Worm (Caenorhabditis elegans) whole organism, L2 larva: Measurements from ENCODE around the gene T24E12.11.

Experiments
- C34F6.9 ChIP-seq: fragments of 150-350 bp; optimal IDR thresholded peaks from 2 replicates; lab custom pipeline; 2014; ENCODE audit warnings: missing biosample characterization, missing genetic modification characterization
- F13H6.1 ChIP-seq: sonication (generic microtip); optimal IDR thresholded peaks from 2 replicates; lab custom pipeline; 2016; ENCODE audit warnings: missing genetic modification characterization, missing compliant biosample characterization
- R02D3.7 ChIP-seq: fragments of 150-350 bp; optimal IDR thresholded peaks from 2 replicates; lab custom pipeline; 2014; ENCODE audit warnings: missing biosample characterization, missing genetic modification characterization
- Y55F3AM.14 ChIP-seq: fragments of 200-800 bp; sonication (Bioruptor generic); optimal IDR thresholded peaks from 2 replicates; lab custom pipeline; 2018; ENCODE audit warnings: mild to moderate bottlenecking, missing genetic modification characterization, missing compliant biosample characterization
- ZK546.5 ChIP-seq: sonication (generic microtip); optimal IDR thresholded peaks from 2 replicates; lab custom pipeline; 2017; ENCODE audit warnings: missing biosample characterization, missing genetic modification characterization
- alr-1 ChIP-seq: fragments of 150-350 bp; optimal IDR thresholded peaks from 2 replicates; lab custom pipeline; 2014; ENCODE audit warnings: missing biosample characterization, missing genetic modification characterization
- aly-2 ChIP-seq: fragments of 150-350 bp; optimal IDR thresholded peaks from 2 replicates; lab custom pipeline; 2014; ENCODE audit warnings: missing biosample characterization, missing genetic modification characterization
- ama-1 ChIP-seq: fragments of 150-350 bp; optimal IDR thresholded peaks from 2 replicates; lab custom pipeline; 2018; ENCODE audit warnings: inconsistent platforms
- blmp-1 ChIP-seq: sonication (generic microtip); optimal IDR thresholded peaks from 2 replicates; lab custom pipeline; 2017; ENCODE audit warnings: missing genetic modification characterization, mild to moderate bottlenecking, missing compliant biosample characterization, antibody characterized with exemption, moderate library complexity; ENCODE audit not compliant: insufficient read depth
- ceh-82 ChIP-seq: fragments of 150-350 bp; optimal IDR thresholded peaks from 2 replicates; lab custom pipeline; 2014; ENCODE audit warnings: missing biosample characterization, missing genetic modification characterization
- crh-2 ChIP-seq: sonication (generic microtip); optimal IDR thresholded peaks from 2 replicates; lab custom pipeline; 2017; ENCODE audit warnings: missing biosample characterization, missing genetic modification characterization
- dmd-4 ChIP-seq: sonication (generic microtip); optimal IDR thresholded peaks from 2 replicates; lab custom pipeline; 2017; ENCODE audit warnings: missing biosample characterization, missing genetic modification characterization
- egl-27 ChIP-seq: sonication (generic microtip); optimal IDR thresholded peaks from 3 replicates; lab custom pipeline; 2017; ENCODE audit warnings: missing biosample characterization, missing genetic modification reagents, missing genetic modification characterization
- elt-1 ChIP-seq: fragments of 150-350 bp; optimal IDR thresholded peaks from 2 replicates; lab custom pipeline; 2014; ENCODE audit warnings: missing biosample characterization, missing genetic modification characterization
- elt-3 ChIP-seq: sonication (generic microtip); optimal IDR thresholded peaks from 2 replicates; lab custom pipeline; 2017; ENCODE audit warnings: missing biosample characterization, missing genetic modification characterization
- fos-1 ChIP-seq: fragments of 150-350 bp; optimal IDR thresholded peaks from 2 replicates; lab custom pipeline; 2014; ENCODE audit warnings: missing biosample characterization, missing genetic modification characterization
- gmeb-1 ChIP-seq: fragments of 150-350 bp; optimal IDR thresholded peaks from 2 replicates; lab custom pipeline; 2014; ENCODE audit warnings: missing biosample characterization, missing genetic modification characterization
- lin-11 ChIP-seq: fragments of 150-350 bp; sonication (generic microtip); optimal IDR thresholded peaks from 2 replicates; lab custom pipeline; 2014; ENCODE audit warnings: missing biosample characterization, missing genetic modification characterization, inconsistent platforms, mixed read lengths
- lin-13 ChIP-seq: fragments of 150-350 bp; optimal IDR thresholded peaks from 2 replicates; lab custom pipeline; 2014; ENCODE audit warnings: missing biosample characterization, missing genetic modification reagents, missing genetic modification characterization
- lin-39 ChIP-seq: fragments of 150-350 bp; optimal IDR thresholded peaks from 2 replicates; lab custom pipeline; 2014; ENCODE audit warnings: missing biosample characterization, missing genetic modification reagents, missing genetic modification characterization
- lsy-2 ChIP-seq, 2 experiments: fragments of 150-350 bp in 1 of 2; sonication (generic microtip) in 1 of 2; optimal IDR thresholded peaks; 2 replicates each; lab custom pipeline; 2014 to 2017; ENCODE audit warnings: missing biosample characterization in 2 of 2, missing genetic modification characterization in 2 of 2
- mab-5 ChIP-seq: fragments of 150-350 bp; optimal IDR thresholded peaks from 2 replicates; lab custom pipeline; 2014; ENCODE audit warnings: missing biosample characterization, missing genetic modification characterization
- mbf-1 ChIP-seq: sonication (generic microtip); optimal IDR thresholded peaks from 2 replicates; lab custom pipeline; 2017; ENCODE audit warnings: missing biosample characterization, missing genetic modification characterization
- mdl-1 ChIP-seq, 2 experiments: fragments of 150-350 bp in 1 of 2; sonication (generic microtip) in 1 of 2; optimal IDR thresholded peaks; 2 replicates each; lab custom pipeline; 2017; ENCODE audit warnings: missing biosample characterization in 2 of 2, missing genetic modification characterization in 2 of 2
- nhr-10 ChIP-seq: sonication (generic microtip); optimal IDR thresholded peaks from 2 replicates; lab custom pipeline; 2017; ENCODE audit warnings: missing biosample characterization, missing genetic modification characterization
- nhr-11 ChIP-seq: fragments of 150-350 bp; optimal IDR thresholded peaks from 2 replicates; lab custom pipeline; 2014; ENCODE audit warnings: missing biosample characterization, missing genetic modification characterization
- nhr-12 ChIP-seq: fragments of 150-350 bp; optimal IDR thresholded peaks from 2 replicates; lab custom pipeline; 2014; ENCODE audit warnings: missing biosample characterization, missing genetic modification characterization
- nhr-21 ChIP-seq: fragments of 150-350 bp; optimal IDR thresholded peaks from 2 replicates; lab custom pipeline; 2014; ENCODE audit warnings: missing biosample characterization, missing genetic modification characterization
- nhr-23 ChIP-seq: fragments of 150-350 bp; optimal IDR thresholded peaks from 2 replicates; lab custom pipeline; 2014; ENCODE audit warnings: missing biosample characterization, missing genetic modification reagents, missing genetic modification characterization
- nhr-237 ChIP-seq: fragments of 150-350 bp; optimal IDR thresholded peaks from 2 replicates; lab custom pipeline; 2014; ENCODE audit warnings: missing biosample characterization, missing genetic modification characterization
- nhr-25 ChIP-seq: fragments of 150-350 bp; sonication (generic microtip); optimal IDR thresholded peaks from 3 replicates; lab custom pipeline; 2014; ENCODE audit warnings: missing biosample characterization, missing genetic modification characterization
- peb-1 ChIP-seq: fragments of 150-350 bp; optimal IDR thresholded peaks from 2 replicates; lab custom pipeline; 2014; ENCODE audit warnings: missing biosample characterization, missing genetic modification characterization
- sem-4 ChIP-seq: fragments of 150-350 bp; optimal IDR thresholded peaks from 2 replicates; lab custom pipeline; 2014; ENCODE audit warnings: missing biosample characterization, missing genetic modification reagents, missing genetic modification characterization
- skn-1 ChIP-seq: sonication (generic microtip); optimal IDR thresholded peaks from 2 replicates; lab custom pipeline; 2017; ENCODE audit warnings: missing biosample characterization, missing genetic modification characterization
- sma-3 ChIP-seq: sonication (generic microtip); optimal IDR thresholded peaks from 2 replicates; lab custom pipeline; 2016; ENCODE audit warnings: missing genetic modification reagents, missing genetic modification characterization, missing compliant biosample characterization
- sma-9 ChIP-seq, 2 experiments: fragments of 150-350 bp in 1 of 2; sonication (generic microtip) in 1 of 2; optimal IDR thresholded peaks; 2 replicates each; lab custom pipeline; 2014 to 2016; ENCODE audit warnings: missing genetic modification characterization in 2 of 2, mild to moderate bottlenecking in 1 of 2, missing biosample characterization in 1 of 2, missing compliant biosample characterization in 1 of 2, missing genetic modification reagents in 1 of 2, moderate library complexity in 1 of 2
- unc-55 ChIP-seq: fragments of 150-350 bp; sonication (generic microtip); optimal IDR thresholded peaks from 3 replicates; lab custom pipeline; 2014; ENCODE audit warnings: missing biosample characterization, missing genetic modification reagents, missing genetic modification characterization
- unc-62 ChIP-seq: fragments of 150-350 bp; optimal IDR thresholded peaks from 2 replicates; lab custom pipeline; 2014; ENCODE audit warnings: missing biosample characterization, missing genetic modification reagents, missing genetic modification characterization
- zag-1 ChIP-seq: fragments of 150-350 bp; optimal IDR thresholded peaks from 2 replicates; lab custom pipeline; 2014; ENCODE audit warnings: missing biosample characterization, missing genetic modification characterization
- ztf-1 ChIP-seq: fragments of 200-800 bp; sonication (Bioruptor generic); conservative IDR thresholded peaks from 2 replicates; pipeline ENCODE4 v1.3.6; 2022; ENCODE audit warnings: missing genetic modification characterization, missing compliant biosample characterization
- ztf-11 ChIP-seq: sonication (generic microtip); optimal IDR thresholded peaks from 2 replicates; lab custom pipeline; 2017; ENCODE audit warnings: missing biosample characterization, missing genetic modification characterization
- ztf-4 ChIP-seq: fragments of 150-350 bp; optimal IDR thresholded peaks from 2 replicates; lab custom pipeline; 2014; ENCODE audit warnings: missing biosample characterization, missing genetic modification characterization

Gene T24E12.11

DNA sequence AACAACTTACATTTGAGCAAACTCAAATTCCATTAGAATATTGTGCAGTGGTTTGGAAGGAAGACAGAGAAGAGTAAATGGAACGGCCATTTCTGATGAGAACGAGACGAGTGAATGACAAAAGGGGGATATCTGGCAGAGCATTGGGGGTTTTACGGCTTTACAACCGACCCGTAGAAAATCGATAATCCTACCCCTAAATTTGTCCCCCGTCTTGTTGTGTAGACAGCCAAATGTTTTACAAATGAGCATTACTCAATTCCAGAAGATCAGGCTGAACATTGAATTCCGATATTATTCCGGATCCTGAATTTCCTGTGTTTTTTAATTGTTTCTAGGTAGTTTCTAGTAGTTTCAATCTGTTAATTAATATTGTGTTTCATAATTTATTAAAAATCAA lies 14.0 kb upstream of the T24E12.11 start, which contains the start of gene fbxb-99:
Gene fbxb-99, minus strand, starts transcription at position 101 of the 400 bp plus-strand sequence.
- TF ChIP-seq nhr-10 (tag; lab: Kevin White, UChicago) (no peak), nhr-21 (tag; lab: Kevin White, UChicago) (no peak), ZK546.5 (no peak), nhr-25 (tag; lab: Kevin White, UChicago) (no peak), C34F6.9 (tag; lab: Kevin White, UChicago) (no peak)

DNA sequence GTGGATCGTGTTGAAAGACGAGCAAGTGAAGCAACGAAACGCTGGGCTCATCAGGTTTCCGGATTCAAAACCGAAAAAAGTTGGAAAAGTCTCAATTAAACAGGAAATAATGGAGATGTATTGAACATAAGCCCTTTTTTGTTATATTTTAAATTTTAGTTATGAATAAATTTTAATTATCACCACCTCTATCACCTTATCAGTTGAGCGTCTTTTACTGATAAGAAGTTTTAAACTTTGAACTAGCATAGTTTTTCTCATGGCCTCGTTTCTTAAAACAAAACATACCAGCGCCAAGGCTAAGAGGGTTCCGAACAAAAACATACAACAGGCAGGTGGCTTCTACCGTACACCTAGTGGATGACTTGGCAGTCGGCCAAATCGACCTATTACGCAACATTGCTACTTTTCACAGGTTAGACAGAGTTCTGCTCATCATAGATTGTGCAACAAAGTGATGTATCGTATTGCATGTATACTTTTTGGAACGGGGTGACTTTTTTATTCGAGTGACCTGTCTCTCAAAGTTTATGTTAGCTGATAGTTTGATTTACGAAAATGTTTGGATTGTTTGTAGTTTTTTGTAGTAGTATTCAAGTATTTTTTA lies 9.1 kb upstream of the T24E12.11 start:
- no peak for TF ChIP-seq nhr-25 (tag; lab: Kevin White, UChicago)
- no peak for TF ChIP-seq Y55F3AM.14 (GFP tag; lab: Kevin White, UChicago)
- no peak for TF ChIP-seq nhr-11
- TF ChIP-seq nhr-237 (tag; lab: Kevin White, UChicago), result no peak
- TF ChIP-seq crh-2 (tag; lab: Kevin White, UChicago), result no peak
- TF ChIP-seq fos-1 (tag; lab: Kevin White, UChicago), result peak; percentile 49
- no peak for TF ChIP-seq nhr-10 (tag; lab: Kevin White, UChicago)

- TF ChIP-seq mab-5 (tag; lab: Kevin White, UChicago) (no peak), C34F6.9 (tag; lab: Kevin White, UChicago) (no peak), R02D3.7 (tag; lab: Kevin White, UChicago) (no peak), aly-2 (tag; lab: Kevin White, UChicago) (no peak), unc-55 (no peak), ceh-82 (tag; lab: Kevin White, UChicago) (no peak), ztf-4 (tag; lab: Kevin White, UChicago) (no peak), nhr-21 (tag; lab: Kevin White, UChicago) (no peak), ZK546.5 (no peak), nhr-12 (no peak), sma-3 (GFP tag; lab: Kevin White, UChicago) (no peak), ama-1 (lab: Kevin White, UChicago) (no peak), lin-39 (no peak), ztf-11 (tag; lab: Kevin White, UChicago) (no peak), lin-11 (tag; lab: Kevin White, UChicago) (no peak), ztf-1 (GFP tag; lab: Robert Waterston, UW) (no peak), gmeb-1 (tag; lab: Kevin White, UChicago) (no peak), mbf-1 (no peak)
Measured at ce11 chrII:3787151-3787550, 7.8 kb upstream of the T24E12.11 start, which contains the start of gene T24E12.13. Gene T24E12.13 (plus strand): TSS chrII:3787451.

DNA sequence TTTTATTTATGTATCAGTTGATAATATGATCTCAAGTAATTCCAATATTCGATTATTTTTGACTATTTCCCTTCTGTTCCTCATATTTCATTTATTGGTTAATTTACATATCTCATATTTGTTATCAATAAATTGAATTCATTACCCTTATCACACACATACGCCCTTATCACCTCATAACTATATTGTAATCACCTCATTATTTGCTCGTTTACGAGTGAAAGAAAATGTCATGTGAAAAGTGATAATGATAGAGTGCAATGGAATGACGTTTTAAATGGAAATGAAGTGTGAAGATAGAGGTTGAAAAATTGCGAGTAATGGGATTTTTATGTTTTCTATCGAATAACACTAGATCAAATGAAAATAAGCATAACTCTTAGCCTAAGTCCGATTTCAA lies 7.2 kb upstream of the T24E12.11 start:
- no peak for TF ChIP-seq ztf-1 (GFP tag; lab: Robert Waterston, UW)
- no peak for TF ChIP-seq unc-62
- TF ChIP-seq lsy-2 (tag; optimal IDR thresholded peaks at IDR 0.05; lab: Kevin White, UChicago), result no peak
- TF ChIP-seq elt-1 (tag; lab: Kevin White, UChicago), result no peak
- peak; percentile 64 for TF ChIP-seq gmeb-1 (tag; lab: Kevin White, UChicago)
- TF ChIP-seq mab-5 (tag; lab: Kevin White, UChicago), result no peak
- no peak for TF ChIP-seq blmp-1
- TF ChIP-seq ztf-4 (tag; lab: Kevin White, UChicago), result no peak
- peak; percentile 78 for TF ChIP-seq crh-2 (tag; lab: Kevin White, UChicago)
- no peak for TF ChIP-seq R02D3.7 (tag; lab: Kevin White, UChicago)
- no peak for TF ChIP-seq mdl-1 (tag; optimal IDR thresholded peaks at IDR 0.05; lab: Kevin White, UChicago)
- TF ChIP-seq sma-9 (GFP tag; optimal IDR thresholded peaks at IDR 0.05; lab: Kevin White, UChicago), result peak; percentile 78
- TF ChIP-seq sma-9 (tag; optimal IDR thresholded peaks at IDR 0.05; lab: Kevin White, UChicago), result no peak
- no peak for TF ChIP-seq nhr-237 (tag; lab: Kevin White, UChicago)
- TF ChIP-seq skn-1, result peak; percentile 93
- TF ChIP-seq sma-3 (GFP tag; lab: Kevin White, UChicago), result peak; percentile 27
- no peak for TF ChIP-seq F13H6.1
- TF ChIP-seq nhr-11, result no peak
- TF ChIP-seq egl-27 (tag; lab: Kevin White, UChicago), result peak; percentile 80
- no peak for TF ChIP-seq elt-3 (tag; lab: Kevin White, UChicago)
- no peak for TF ChIP-seq nhr-23 (tag; lab: Kevin White, UChicago)
- no peak for TF ChIP-seq aly-2 (tag; lab: Kevin White, UChicago)
- TF ChIP-seq zag-1 (tag; lab: Kevin White, UChicago), result no peak
- no peak for TF ChIP-seq dmd-4 (tag; lab: Kevin White, UChicago)
- TF ChIP-seq sem-4 (tag; lab: Kevin White, UChicago), result no peak
- TF ChIP-seq peb-1 (tag; lab: Kevin White, UChicago), result no peak
- no peak for TF ChIP-seq nhr-25 (tag; lab: Kevin White, UChicago)
- no peak for TF ChIP-seq lin-11 (tag; lab: Kevin White, UChicago)
- TF ChIP-seq nhr-21 (tag; lab: Kevin White, UChicago), result no peak
- TF ChIP-seq lin-13 (GFP tag; lab: Kevin White, UChicago), result no peak
- no peak for TF ChIP-seq lin-39
- TF ChIP-seq Y55F3AM.14 (GFP tag; lab: Kevin White, UChicago), result no peak
- no peak for TF ChIP-seq ceh-82 (tag; lab: Kevin White, UChicago)
- TF ChIP-seq unc-55, result no peak
- no peak for TF ChIP-seq ama-1 (lab: Kevin White, UChicago)
- TF ChIP-seq ztf-11 (tag; lab: Kevin White, UChicago), result no peak
- no peak for TF ChIP-seq mbf-1
- no peak for TF ChIP-seq ZK546.5
- peak; percentile 100 for TF ChIP-seq fos-1 (tag; lab: Kevin White, UChicago)
- no peak for TF ChIP-seq alr-1
